Worm (Caenorhabditis elegans): ENCODE data around the gene lido-18.

The lido-18 gene

ce11 chrIII:7708815-7709214 lies 46.7 kb downstream of the lido-18 start:
- peak; percentile 15 for TF ChIP-seq ces-1 (GFP tag; optimal IDR thresholded peaks at IDR 0.05)

- no peak for TF ChIP-seq elt-3 (tag; optimal IDR thresholded peaks at IDR 0.05)
- no peak for TF ChIP-seq nhr-76 (tag; optimal IDR thresholded peaks at IDR 0.05)
- no peak for TF ChIP-seq sem-2 (GFP tag; optimal IDR thresholded peaks at IDR 0.05)
- no peak for TF ChIP-seq unc-39 (tag; optimal IDR thresholded peaks at IDR 0.05)
- TF ChIP-seq ztf-11 (tag; optimal IDR thresholded peaks at IDR 0.05): no peak
- no peak for TF ChIP-seq nhr-2 (tag; optimal IDR thresholded peaks at IDR 0.05)
- TF ChIP-seq snpc-4 (tag; optimal IDR thresholded peaks at IDR 0.05): no peak
- TF ChIP-seq pha-4 (tag; optimal IDR thresholded peaks at IDR 0.05): no peak
- TF ChIP-seq unc-120 (tag; optimal IDR thresholded peaks at IDR 0.05; ENCODE audit: poor library complexity, severe bottlenecking): no peak
- no peak for TF ChIP-seq zip-8 (tag; optimal IDR thresholded peaks at IDR 0.05)
- no peak for TF ChIP-seq unc-62 (GFP tag; optimal IDR thresholded peaks at IDR 0.05)
Observed at ce11 chrIII:7709391-7709790, 47.3 kb downstream of the lido-18 start, which contains the start of gene lin-13. Gene lin-13 (minus strand): TSS chrIII:7709491.

ce11 chrIII:7710066-7710465 lies 48.0 kb downstream of the lido-18 start:
- no peak for TF ChIP-seq drap-1 (GFP tag; optimal IDR thresholded peaks at IDR 0.05)
- TF ChIP-seq unc-39 (tag; optimal IDR thresholded peaks at IDR 0.05): no peak
- TF ChIP-seq unc-120 (tag; optimal IDR thresholded peaks at IDR 0.05; ENCODE audit: poor library complexity, severe bottlenecking): peak; percentile 7
- TF ChIP-seq flh-1 (GFP tag; optimal IDR thresholded peaks at IDR 0.05): no peak
- TF ChIP-seq ceh-43 (GFP tag; optimal IDR thresholded peaks at IDR 0.05): no peak
- TF ChIP-seq nhr-76 (tag; optimal IDR thresholded peaks at IDR 0.05): no peak
- TF ChIP-seq sem-2 (GFP tag; optimal IDR thresholded peaks at IDR 0.05): no peak
- peak; percentile 90 for TF ChIP-seq mep-1 (tag; optimal IDR thresholded peaks at IDR 0.05)
- peak; percentile 74 for TF ChIP-seq pha-4 (tag; optimal IDR thresholded peaks at IDR 0.05)
- TF ChIP-seq ztf-11 (tag; optimal IDR thresholded peaks at IDR 0.05): no peak
- TF ChIP-seq snpc-4 (tag; optimal IDR thresholded peaks at IDR 0.05): no peak
- peak; percentile 64 for TF ChIP-seq ces-1 (GFP tag; optimal IDR thresholded peaks at IDR 0.05)
- no peak for TF ChIP-seq M03D4.4 (tag; optimal IDR thresholded peaks at IDR 0.05)
- TF ChIP-seq blmp-1 (tag; optimal IDR thresholded peaks at IDR 0.05): no peak
- no peak for TF ChIP-seq ceh-83 (GFP tag; optimal IDR thresholded peaks at IDR 0.05)
- TF ChIP-seq unc-62 (GFP tag; optimal IDR thresholded peaks at IDR 0.05): no peak
- peak; percentile 36 for TF ChIP-seq lsy-2 (tag; optimal IDR thresholded peaks at IDR 0.05)
- no peak for TF ChIP-seq hlh-1 (tag; optimal IDR thresholded peaks at IDR 0.05)
- TF ChIP-seq sptf-1 (tag; optimal IDR thresholded peaks at IDR 0.05): peak; percentile 48
- TF ChIP-seq mls-2 (tag; optimal IDR thresholded peaks at IDR 0.05): peak; percentile 34
- peak; percentile 2 for TF ChIP-seq cnd-1 (tag; optimal IDR thresholded peaks at IDR 0.05)
- peak; percentile 60 for TF ChIP-seq nhr-237 (tag; optimal IDR thresholded peaks at IDR 0.05)
- TF ChIP-seq bed-3 (GFP tag; optimal IDR thresholded peaks at IDR 0.05): no peak
- TF ChIP-seq elt-1 (tag; optimal IDR thresholded peaks at IDR 0.05; ENCODE audit: borderline replicate concordance, insufficient read depth): no peak
- TF ChIP-seq ham-2 (GFP tag; optimal IDR thresholded peaks at IDR 0.05): peak; percentile 57
- TF ChIP-seq lin-32 (GFP tag; optimal IDR thresholded peaks at IDR 0.05): no peak
- TF ChIP-seq elt-3 (tag; optimal IDR thresholded peaks at IDR 0.05): no peak
- TF ChIP-seq mab-5 (tag; optimal IDR thresholded peaks at IDR 0.05): no peak
- TF ChIP-seq ceh-39 (tag; optimal IDR thresholded peaks at IDR 0.05): peak; percentile 89
- TF ChIP-seq tbx-8 (GFP tag; optimal IDR thresholded peaks at IDR 0.05): no peak
- no peak for TF ChIP-seq nhr-28 (tag; optimal IDR thresholded peaks at IDR 0.05)
- no peak for TF ChIP-seq lin-13 (tag; optimal IDR thresholded peaks at IDR 0.05)
- no peak for TF ChIP-seq zip-8 (tag; optimal IDR thresholded peaks at IDR 0.05)
- no peak for TF ChIP-seq nhr-12 (tag; optimal IDR thresholded peaks at IDR 0.05)
- TF ChIP-seq nhr-2 (tag; optimal IDR thresholded peaks at IDR 0.05): peak; percentile 41

- TF ChIP-seq elt-3 (tag; optimal IDR thresholded peaks at IDR 0.05): no peak
- no peak for TF ChIP-seq nhr-28 (tag; optimal IDR thresholded peaks at IDR 0.05)
- TF ChIP-seq pha-4 (tag; optimal IDR thresholded peaks at IDR 0.05): peak; percentile 2
- peak; percentile 63 for TF ChIP-seq ces-1 (GFP tag; optimal IDR thresholded peaks at IDR 0.05)
- no peak for TF ChIP-seq nhr-76 (tag; optimal IDR thresholded peaks at IDR 0.05)
- TF ChIP-seq mls-2 (tag; optimal IDR thresholded peaks at IDR 0.05): peak; percentile 40
- no peak for TF ChIP-seq mab-5 (tag; optimal IDR thresholded peaks at IDR 0.05)
- no peak for TF ChIP-seq ceh-39 (tag; optimal IDR thresholded peaks at IDR 0.05)
- peak; percentile 23 for TF ChIP-seq lsy-2 (tag; optimal IDR thresholded peaks at IDR 0.05)
- peak; percentile 39 for TF ChIP-seq cnd-1 (tag; optimal IDR thresholded peaks at IDR 0.05)
- peak; percentile 16 for TF ChIP-seq nhr-237 (tag; optimal IDR thresholded peaks at IDR 0.05)
- TF ChIP-seq unc-120 (tag; optimal IDR thresholded peaks at IDR 0.05; ENCODE audit: poor library complexity, severe bottlenecking): peak; percentile 73
- peak; percentile 11 for TF ChIP-seq drap-1 (GFP tag; optimal IDR thresholded peaks at IDR 0.05)
- TF ChIP-seq blmp-1 (tag; optimal IDR thresholded peaks at IDR 0.05): no peak
- no peak for TF ChIP-seq lin-32 (GFP tag; optimal IDR thresholded peaks at IDR 0.05)
- no peak for TF ChIP-seq flh-1 (GFP tag; optimal IDR thresholded peaks at IDR 0.05)
- no peak for TF ChIP-seq lin-13 (tag; optimal IDR thresholded peaks at IDR 0.05)
- peak; percentile 35 for TF ChIP-seq sptf-1 (tag; optimal IDR thresholded peaks at IDR 0.05)
Observed at ce11 chrIII:7710943-7711342, 48.9 kb downstream of the lido-18 start.

Data from whole organism, mixed stage, embryonic.